Fruit fly (Drosophila melanogaster) whole organism, prepupa: ENCODE results near the gene Ser.

Source experiments
- Blimp-1 ChIP-seq: fragments of 200-800 bp; sonication (Bioruptor generic); optimal IDR thresholded peaks from 3 replicates; lab custom pipeline; 2017; ENCODE audit warnings: missing biosample characterization, missing genetic modification characterization, mild to moderate bottlenecking, moderate library complexity, missing genetic modification reagents
- CG10631 ChIP-seq: fragments of 200-800 bp; sonication (Bioruptor generic); optimal IDR thresholded peaks from 2 replicates; lab custom pipeline; 2016; ENCODE audit warnings: missing biosample characterization, missing genetic modification characterization
- CG10669 ChIP-seq: fragments of 200-800 bp; sonication (Bioruptor generic); optimal IDR thresholded peaks from 3 replicates; lab custom pipeline; 2018; ENCODE audit warnings: missing biosample characterization, mild to moderate bottlenecking, missing genetic modification characterization, moderate library complexity
- CG11762 ChIP-seq: fragments of 200-800 bp; sonication (Bioruptor generic); optimal IDR thresholded peaks from 3 replicates; lab custom pipeline; 2016; ENCODE audit warnings: missing biosample characterization, missing genetic modification characterization; ENCODE audit not compliant: insufficient read depth
- CG15336 ChIP-seq: fragments of 200-800 bp; sonication (Bioruptor generic); IDR thresholded peaks from 2 replicates; pipeline ENCODE4 v1.3.6; 2022; ENCODE audit warnings: missing biosample characterization, missing genetic modification characterization
- CG1621 ChIP-seq: fragments of 200-800 bp; sonication (Bioruptor generic); optimal IDR thresholded peaks from 3 replicates; lab custom pipeline; 2018; ENCODE audit warnings: missing biosample characterization, mild to moderate bottlenecking, missing genetic modification characterization
- CG3032 ChIP-seq: fragments of 200-800 bp; optimal IDR thresholded peaks from 2 replicates; lab custom pipeline; 2019; ENCODE audit warnings: missing biosample characterization, mild to moderate bottlenecking, missing genetic modification characterization, moderate library complexity
- CG3919 ChIP-seq: fragments of 200-800 bp; sonication (Bioruptor generic); optimal IDR thresholded peaks from 3 replicates; lab custom pipeline; 2016; ENCODE audit warnings: missing biosample characterization, missing genetic modification characterization
- CG4318 ChIP-seq: fragments of 200-800 bp; sonication (Bioruptor generic); optimal IDR thresholded peaks from 3 replicates; lab custom pipeline; 2017; ENCODE audit warnings: missing biosample characterization, mild to moderate bottlenecking, missing genetic modification characterization
- CG6163 ChIP-seq: fragments of 200-800 bp; sonication (Bioruptor generic); IDR thresholded peaks from 3 replicates; pipeline ENCODE4 v1.3.6; 2022; ENCODE audit warnings: missing biosample characterization, missing genetic modification characterization
- CG6276 ChIP-seq: fragments of 200-800 bp; sonication (Bioruptor generic); optimal IDR thresholded peaks from 2 replicates; lab custom pipeline; 2017; ENCODE audit warnings: missing biosample characterization, mild to moderate bottlenecking, missing genetic modification characterization
- CG6792 ChIP-seq: fragments of 200-800 bp; sonication (Bioruptor generic); optimal IDR thresholded peaks from 3 replicates; lab custom pipeline; 2016; ENCODE audit warnings: missing biosample characterization, missing genetic modification characterization
- CG6808 ChIP-seq: fragments of 200-800 bp; sonication (Bioruptor generic); optimal IDR thresholded peaks from 3 replicates; lab custom pipeline; 2017; ENCODE audit warnings: missing biosample characterization, missing genetic modification characterization, mild to moderate bottlenecking, moderate library complexity, missing genetic modification reagents
- CG7368 ChIP-seq: fragments of 200-800 bp; sonication (Bioruptor generic); optimal IDR thresholded peaks from 3 replicates; lab custom pipeline; 2016; ENCODE audit warnings: missing biosample characterization, missing genetic modification characterization
- CG8319 ChIP-seq: fragments of 200-800 bp; sonication (Bioruptor generic); optimal IDR thresholded peaks from 3 replicates; lab custom pipeline; 2016; ENCODE audit warnings: missing biosample characterization, missing genetic modification characterization
- CG8632 ChIP-seq: fragments of 200-800 bp; sonication (Bioruptor generic); optimal IDR thresholded peaks from 3 replicates; lab custom pipeline; 2016; ENCODE audit warnings: missing biosample characterization, missing genetic modification characterization
- CG9139 ChIP-seq: fragments of 200-800 bp; sonication (Bioruptor generic); optimal IDR thresholded peaks from 3 replicates; lab custom pipeline; 2017; ENCODE audit warnings: missing biosample characterization, mild to moderate bottlenecking, missing genetic modification characterization
- Eip75B ChIP-seq: fragments of 200-800 bp; sonication (Bioruptor generic); optimal IDR thresholded peaks from 3 replicates; lab custom pipeline; 2016; ENCODE audit warnings: missing biosample characterization, missing genetic modification characterization
- Eip78C ChIP-seq: fragments of 200-800 bp; sonication (Bioruptor generic); peaks from one replicate; lab custom pipeline; 2016; ENCODE audit warnings: missing biosample characterization, missing genetic modification characterization
- Ets21C ChIP-seq: fragments of 200-800 bp; sonication (Bioruptor generic); optimal IDR thresholded peaks from 3 replicates; lab custom pipeline; 2016; ENCODE audit warnings: missing biosample characterization, missing genetic modification characterization
- Ets96B ChIP-seq: fragments of 200-800 bp; optimal IDR thresholded peaks from 2 replicates; lab custom pipeline; 2019; ENCODE audit warnings: missing biosample characterization, mild to moderate bottlenecking, missing genetic modification characterization, moderate library complexity
- Gug ChIP-seq: fragments of 200-800 bp; sonication (Bioruptor generic); IDR thresholded peaks from 2 replicates; pipeline ENCODE4 v1.3.6; 2022; ENCODE audit warnings: missing biosample characterization, missing genetic modification characterization
- Hr38 ChIP-seq: sonication (Bioruptor generic); optimal IDR thresholded peaks from 2 replicates; lab custom pipeline; 2016; ENCODE audit warnings: missing biosample characterization, missing genetic modification characterization
- Hr39 ChIP-seq: fragments of 200-800 bp; sonication (Bioruptor generic); optimal IDR thresholded peaks from 2 replicates; lab custom pipeline; 2016; ENCODE audit warnings: missing biosample characterization, missing genetic modification characterization
- Hr4 ChIP-seq: fragments of 200-800 bp; sonication (Bioruptor generic); optimal IDR thresholded peaks from 3 replicates; lab custom pipeline; 2016; ENCODE audit warnings: missing biosample characterization, missing genetic modification characterization
- Lpt ChIP-seq: fragments of 200-800 bp; sonication (Bioruptor generic); optimal IDR thresholded peaks from 3 replicates; lab custom pipeline; 2016; ENCODE audit warnings: missing biosample characterization, missing genetic modification characterization
- Met ChIP-seq: fragments of 200-800 bp; sonication (Bioruptor generic); optimal IDR thresholded peaks from 3 replicates; lab custom pipeline; 2016; ENCODE audit warnings: missing biosample characterization, missing genetic modification characterization
- OdsH ChIP-seq: fragments of 200-800 bp; sonication (Bioruptor generic); optimal IDR thresholded peaks from 3 replicates; lab custom pipeline; 2016; ENCODE audit warnings: missing biosample characterization, missing genetic modification characterization
- Smox ChIP-seq: fragments of 200-800 bp; sonication (Bioruptor generic); optimal IDR thresholded peaks from 3 replicates; lab custom pipeline; 2016; ENCODE audit warnings: missing biosample characterization, missing genetic modification characterization
- Sox102F ChIP-seq: fragments of 200-800 bp; sonication (Bioruptor generic); optimal IDR thresholded peaks from 2 replicates; lab custom pipeline; 2016; ENCODE audit warnings: missing biosample characterization, mild to moderate bottlenecking, missing genetic modification characterization
- Sox15 ChIP-seq: fragments of 200-800 bp; sonication (Bioruptor generic); optimal IDR thresholded peaks from 3 replicates; lab custom pipeline; 2016; ENCODE audit warnings: missing biosample characterization, missing genetic modification characterization
- acj6 ChIP-seq: fragments of 200-800 bp; sonication (Bioruptor generic); optimal IDR thresholded peaks from 3 replicates; lab custom pipeline; 2016; ENCODE audit warnings: missing biosample characterization, missing genetic modification characterization
- cyc ChIP-seq: fragments of 200-800 bp; sonication (Bioruptor generic); optimal IDR thresholded peaks from 3 replicates; lab custom pipeline; 2016; ENCODE audit warnings: missing biosample characterization, missing genetic modification characterization
- dac ChIP-seq: fragments of 200-800 bp; sonication (Bioruptor generic); optimal IDR thresholded peaks from 2 replicates; lab custom pipeline; 2017; ENCODE audit warnings: missing biosample characterization, mild to moderate bottlenecking, missing genetic modification characterization
- eg ChIP-seq: fragments of 200-800 bp; sonication (Bioruptor generic); IDR thresholded peaks from 3 replicates; pipeline ENCODE4 v1.3.6; 2022; ENCODE audit warnings: missing biosample characterization, missing genetic modification characterization
- esn ChIP-seq: fragments of 200-800 bp; sonication (Bioruptor generic); optimal IDR thresholded peaks from 2 replicates; lab custom pipeline; 2016; ENCODE audit warnings: missing biosample characterization, mild to moderate bottlenecking, missing genetic modification characterization, moderate library complexity
- fd59A ChIP-seq: fragments of 200-800 bp; sonication (Bioruptor generic); optimal IDR thresholded peaks from 2 replicates; lab custom pipeline; 2017; ENCODE audit warnings: missing biosample characterization, mild to moderate bottlenecking, missing genetic modification characterization, missing genetic modification reagents
- fd85E ChIP-seq: fragments of 200-800 bp; sonication (Bioruptor generic); optimal IDR thresholded peaks from 3 replicates; lab custom pipeline; 2016; ENCODE audit warnings: missing biosample characterization, missing genetic modification characterization
- fkh ChIP-seq: fragments of 200-800 bp; sonication (Bioruptor generic); optimal IDR thresholded peaks from 3 replicates; lab custom pipeline; 2017; ENCODE audit warnings: missing biosample characterization, mild to moderate bottlenecking, missing genetic modification characterization, moderate library complexity
- lz ChIP-seq: fragments of 200-800 bp; sonication (Bioruptor generic); optimal IDR thresholded peaks from 3 replicates; lab custom pipeline; 2016; ENCODE audit warnings: missing biosample characterization, missing genetic modification characterization
- net ChIP-seq: fragments of 200-800 bp; sonication (Bioruptor generic); optimal IDR thresholded peaks from 3 replicates; lab custom pipeline; 2016; ENCODE audit warnings: missing biosample characterization, missing genetic modification characterization
- pdm3 ChIP-seq: fragments of 200-800 bp; sonication (Bioruptor generic); optimal IDR thresholded peaks from 3 replicates; lab custom pipeline; 2016; ENCODE audit warnings: missing biosample characterization, missing genetic modification characterization
- salr ChIP-seq, 2 experiments: fragments of 200-800 bp; sonication (Bioruptor generic); optimal IDR thresholded peaks; 3 replicates each; lab custom pipeline; 2016 to 2018; ENCODE audit warnings: missing biosample characterization in 2 of 2, missing genetic modification characterization in 2 of 2, mild to moderate bottlenecking in 1 of 2
- spab ChIP-seq: fragments of 200-800 bp; sonication (Bioruptor generic); optimal IDR thresholded peaks from 2 replicates; lab custom pipeline; 2017; ENCODE audit warnings: missing biosample characterization, mild to moderate bottlenecking, missing genetic modification characterization, missing genetic modification reagents
- ss ChIP-seq, 2 experiments: fragments of 200-800 bp; sonication (Bioruptor generic); optimal IDR thresholded peaks; 2 replicates in 1 of 2; 3 replicates in 1 of 2; lab custom pipeline; 2017 to 2018; ENCODE audit warnings: mild to moderate bottlenecking in 2 of 2, missing biosample characterization in 2 of 2, missing genetic modification characterization in 2 of 2, moderate library complexity in 1 of 2
- svp ChIP-seq: fragments of 200-800 bp; sonication (Bioruptor generic); peaks from one replicate; lab custom pipeline; 2016; ENCODE audit warnings: missing biosample characterization, missing genetic modification characterization
- topi ChIP-seq: fragments of 200-800 bp; sonication (Bioruptor generic); optimal IDR thresholded peaks from 3 replicates; lab custom pipeline; 2016; ENCODE audit warnings: missing biosample characterization, missing genetic modification characterization
- vri ChIP-seq: fragments of 200-800 bp; sonication (Bioruptor generic); optimal IDR thresholded peaks from 3 replicates; lab custom pipeline; 2016; ENCODE audit warnings: missing biosample characterization, mild to moderate bottlenecking, missing genetic modification characterization

Ser gene

dm6 chr3R:27186849-27187248, 7.2 kb downstream of the Ser start:
- TF ChIP-seq Blimp-1 (GFP tag; lab: Kevin White, UChicago) (no peak), net (GFP tag; lab: Kevin White, UChicago) (no peak), cyc (GFP tag; lab: Kevin White, UChicago) (no peak), esn (no peak), acj6 (GFP tag; lab: Kevin White, UChicago) (no peak), CG6792 (GFP tag; lab: Kevin White, UChicago) (no peak), svp (GFP tag; lab: Kevin White, UChicago) (no peak)

- TF ChIP-seq CG6792 (GFP tag; lab: Kevin White, UChicago) (peak; percentile 58), Ets21C (GFP tag; lab: Kevin White, UChicago) (peak; percentile 41), Smox (GFP tag; lab: Kevin White, UChicago) (peak; percentile 57), CG3032 (tag; lab: Kevin White, UChicago) (peak; percentile 65), CG11762 (GFP tag; lab: Kevin White, UChicago) (no peak), pdm3 (GFP tag; lab: Kevin White, UChicago) (peak; percentile 71), Hr38 (GFP tag; lab: Kevin White, UChicago) (no peak), CG9139 (peak; percentile 28), topi (GFP tag; lab: Kevin White, UChicago) (peak; percentile 61), fd85E (no peak), salr (GFP tag; optimal IDR thresholded peaks at IDR 0.05; lab: Kevin White, UChicago) (no peak), cyc (GFP tag; lab: Kevin White, UChicago) (peak; percentile 63), Hr39 (GFP tag; lab: Kevin White, UChicago) (peak; percentile 72), CG15336 (GFP tag; lab: Robert Waterston, UW) (peak; percentile 55), CG6163 (peak; percentile 73; the same call in 2 of the 3 replicates), Ets96B (peak; percentile 72), OdsH (GFP tag; lab: Kevin White, UChicago) (peak; percentile 60), Hr4 (GFP tag; lab: Kevin White, UChicago) (peak; percentile 43), Eip75B (GFP tag; lab: Kevin White, UChicago) (peak; percentile 72), vri (GFP tag; lab: Kevin White, UChicago) (peak; percentile 27), Eip78C (GFP tag; lab: Kevin White, UChicago) (peak; percentile 85), acj6 (GFP tag; lab: Kevin White, UChicago) (peak; percentile 59), CG4318 (GFP tag; lab: Kevin White, UChicago) (no peak), CG1621 (peak; percentile 40), Sox102F (GFP tag; lab: Kevin White, UChicago) (peak; percentile 63), CG8632 (GFP tag; lab: Kevin White, UChicago) (peak; percentile 22), svp (GFP tag; lab: Kevin White, UChicago) (peak; percentile 82), Gug (GFP tag; lab: Robert Waterston, UW) (peak; percentile 30; the same call in 1 of the 2 replicates), CG3919 (peak; percentile 65), spab (GFP tag; lab: Kevin White, UChicago) (peak; percentile 52), Lpt (peak; percentile 30), CG7368 (GFP tag; lab: Kevin White, UChicago) (no peak), fd59A (GFP tag; lab: Kevin White, UChicago) (peak; percentile 50), lz (GFP tag; lab: Kevin White, UChicago) (peak; percentile 64), CG6276 (GFP tag; lab: Kevin White, UChicago) (no peak), ss (GFP tag; optimal IDR thresholded peaks at IDR 0.05; lab: Kevin White, UChicago) (peak; percentile 51 to 74), net (GFP tag; lab: Kevin White, UChicago) (peak; percentile 63), fkh (no peak), dac (no peak), Blimp-1 (GFP tag; lab: Kevin White, UChicago) (peak; percentile 22), CG6808 (GFP tag; lab: Kevin White, UChicago) (peak; percentile 33), CG10669 (GFP tag; lab: Kevin White, UChicago) (peak; percentile 60), Met (GFP tag; lab: Kevin White, UChicago) (peak; percentile 73), esn (peak; percentile 66), Sox15 (GFP tag; lab: Kevin White, UChicago) (peak; percentile 4), CG10631 (GFP tag; lab: Kevin White, UChicago) (peak; percentile 58), CG8319 (GFP tag; lab: Kevin White, UChicago) (peak; percentile 39), eg (GFP tag; lab: Robert Waterston, UW) (peak; percentile 63)
Observed at dm6 chr3R:27185933-27186571, 8.0 kb downstream of the Ser start.
